Worm (Caenorhabditis elegans): Measurements from ENCODE around the gene Y14H12A.1.

DNA sequence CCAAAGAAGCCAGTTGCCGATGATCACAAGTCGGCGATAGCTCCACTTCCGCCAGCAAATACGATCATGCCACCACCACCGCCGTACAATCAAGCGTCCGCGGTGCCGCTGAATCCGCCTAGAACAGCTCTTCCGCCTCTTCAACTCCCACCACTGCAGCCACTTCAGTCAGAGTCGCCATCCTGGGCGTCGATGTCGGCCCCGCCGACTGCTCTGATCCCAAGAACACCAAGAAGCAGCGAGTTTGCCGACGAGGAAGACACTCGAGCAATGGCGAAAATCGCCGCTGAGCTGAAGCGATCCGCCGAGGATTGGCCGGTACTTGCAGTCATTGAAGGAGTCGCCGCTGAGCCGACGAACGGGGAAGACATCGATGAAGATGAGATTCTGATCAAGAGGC lies 24.9 kb upstream of the Y14H12A.1 start:
- TF ChIP-seq ama-1 (optimal IDR thresholded peaks at IDR 0.05): no peak
- no peak for TF ChIP-seq tra-4 (tag; optimal IDR thresholded peaks at IDR 0.05)
- TF ChIP-seq scrt-1 (GFP tag; IDR thresholded peaks at IDR 0.05): no peak
- TF ChIP-seq tbx-37 (GFP tag; conservative IDR thresholded peaks at IDR 0.05): no peak
- no peak for TF ChIP-seq hmbx-1 (tag; optimal IDR thresholded peaks at IDR 0.05)
- TF ChIP-seq sea-1 (GFP tag; conservative IDR thresholded peaks at IDR 0.05): no peak
- no peak for TF ChIP-seq ceh-13 (GFP tag; optimal IDR thresholded peaks at IDR 0.05)
- no peak for TF ChIP-seq ceh-36 (tag; optimal IDR thresholded peaks at IDR 0.05)
- TF ChIP-seq tbx-11 (GFP tag; IDR thresholded peaks at IDR 0.05): no peak
